Fruit fly (Drosophila melanogaster): Measurements from ENCODE around the gene tnc.
A peak's percentile ranks its signal among the peaks of the same experiment; 100 is the strongest.

Gene tnc

DNA sequence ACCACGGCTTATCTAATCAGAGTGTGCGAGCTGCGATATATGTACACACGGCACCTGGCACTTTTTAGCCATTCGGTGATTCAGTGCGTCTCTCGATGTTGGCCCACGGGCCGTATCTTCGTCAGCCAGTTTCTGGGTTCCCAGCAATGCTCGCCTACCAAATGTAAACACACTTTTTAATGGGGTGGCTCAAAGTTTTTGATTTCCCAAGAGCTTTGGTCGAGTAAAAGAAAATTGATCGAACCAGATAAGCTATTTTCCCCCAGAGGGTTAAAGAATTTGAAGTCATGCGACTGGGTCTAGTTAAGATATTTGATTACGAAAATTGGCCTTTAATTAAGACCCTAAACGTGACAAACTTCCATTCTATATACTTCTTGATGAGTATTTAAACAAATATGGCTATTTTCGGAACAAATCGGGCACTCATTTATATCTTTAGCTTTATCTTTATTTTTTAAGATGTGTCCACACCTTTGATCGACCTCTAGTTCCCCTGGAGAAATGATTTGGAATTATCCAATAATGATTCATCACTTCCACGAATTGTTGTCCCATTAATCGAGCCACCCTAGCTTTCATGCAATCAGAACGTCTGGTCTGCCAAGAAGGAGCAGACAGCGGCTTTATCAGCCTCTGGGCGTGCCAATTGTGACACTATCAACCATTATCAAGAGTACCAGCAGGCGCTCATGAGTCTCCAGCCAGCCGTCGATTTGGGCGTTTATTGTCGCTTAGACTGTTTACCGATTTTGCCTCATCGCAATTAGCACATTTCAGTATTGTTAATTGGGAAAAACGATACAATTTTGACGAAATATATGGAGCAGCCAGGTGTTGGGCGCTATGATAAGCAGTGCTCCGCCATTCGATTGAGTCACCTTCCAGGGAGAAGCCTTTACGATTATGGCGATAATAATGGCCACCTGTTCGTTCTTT lies 43.4 kb downstream of the tnc start (continued):
- TF ChIP-seq BEAF-32 (GFP tag; optimal IDR thresholded peaks at IDR 0.05) (no peak), Ssrp (tag; optimal IDR thresholded peaks at IDR 0.05) (no peak), Xrp1 (GFP tag; IDR thresholded peaks at IDR 0.05) (no peak), CG15269 (tag; optimal IDR thresholded peaks at IDR 0.05) (no peak), ssp (GFP tag; IDR thresholded peaks at IDR 0.05) (no peak), dpn (GFP tag; optimal IDR thresholded peaks at IDR 0.05) (peak in 1 of 2 experiments; percentile 45), CG3838 (GFP tag; optimal IDR thresholded peaks at IDR 0.05) (no peak), CG12104 (GFP tag; optimal IDR thresholded peaks at IDR 0.05) (peak; percentile 24), pnt (GFP tag; optimal IDR thresholded peaks at IDR 0.05) (no peak), NfI (GFP tag; optimal IDR thresholded peaks at IDR 0.05) (no peak), MTF-1 (GFP tag; optimal IDR thresholded peaks at IDR 0.05; ENCODE audit: borderline replicate concordance) (peak; percentile 50), CG1603 (tag; optimal IDR thresholded peaks at IDR 0.05) (no peak), ERR (GFP tag; optimal IDR thresholded peaks at IDR 0.05) (no peak), CG18619 (GFP tag; optimal IDR thresholded peaks at IDR 0.05) (peak; percentile 64), hb (GFP tag; IDR thresholded peaks at IDR 0.05; ENCODE audit: partially characterized antibody) (no peak), CG1529 (GFP tag; optimal IDR thresholded peaks at IDR 0.05) (no peak), CG14860 (GFP tag; IDR thresholded peaks at IDR 0.05; ENCODE audit: partially characterized antibody) (no peak), Hsf (GFP tag; optimal IDR thresholded peaks at IDR 0.05) (peak; percentile 29), Nf-YB (GFP tag; optimal IDR thresholded peaks at IDR 0.05) (peak; percentile 26), CG31388 (GFP tag; optimal IDR thresholded peaks at IDR 0.05) (no peak), bsh (GFP tag; optimal IDR thresholded peaks at IDR 0.05) (no peak), CG10321 (GFP tag; IDR thresholded peaks at IDR 0.05) (no peak), CG17612 (GFP tag; IDR thresholded peaks at IDR 0.05) (no peak), onecut (GFP tag; IDR thresholded peaks at IDR 0.05) (0 out of 2 replicates have a peak, but pooled peaks have one; percentile 6), usp (GFP tag; optimal IDR thresholded peaks at IDR 0.05) (no peak), corto (GFP tag; optimal IDR thresholded peaks at IDR 0.05) (peak; percentile 80), schlank (tag; optimal IDR thresholded peaks at IDR 0.05) (no peak), CG3065 (GFP tag; optimal IDR thresholded peaks at IDR 0.05) (no peak), knrl (GFP tag; IDR thresholded peaks at IDR 0.05; ENCODE audit: partially characterized antibody) (no peak), CG6689 (GFP tag; IDR thresholded peaks at IDR 0.05) (0 out of 2 replicates have a peak, but pooled peaks have one; percentile 28), CG5180 (GFP tag; optimal IDR thresholded peaks at IDR 0.05) (no peak), CG34224 (GFP tag; IDR thresholded peaks at IDR 0.05; ENCODE audit: partially characterized antibody) (no peak), CG8359 (GFP tag; optimal IDR thresholded peaks at IDR 0.05; ENCODE audit: borderline replicate concordance) (no peak), Gsc (GFP tag; IDR thresholded peaks at IDR 0.05) (no peak), inv (GFP tag; IDR thresholded peaks at IDR 0.05; ENCODE audit: partially characterized antibody) (no peak), Hey (tag; optimal IDR thresholded peaks at IDR 0.05) (no peak), z (GFP tag; IDR thresholded peaks at IDR 0.05) (no peak), nerfin-1 (tag; optimal IDR thresholded peaks at IDR 0.05) (peak; percentile 11), Bgb (GFP tag; IDR thresholded peaks at IDR 0.05; ENCODE audit: partially characterized antibody) (0 out of 2 replicates have a peak, but pooled peaks have one; percentile 28), exex (tag; optimal IDR thresholded peaks at IDR 0.05) (peak; percentile 99), CG8089 (GFP tag; optimal IDR thresholded peaks at IDR 0.05) (no peak), CG10565 (GFP tag; optimal IDR thresholded peaks at IDR 0.05) (no peak), CG17568 (GFP tag; optimal IDR thresholded peaks at IDR 0.05) (no peak), CG10366 (GFP tag; IDR thresholded peaks at IDR 0.05) (no peak), Sry-β (GFP tag; optimal IDR thresholded peaks at IDR 0.05) (no peak), ci (GFP tag; IDR thresholded peaks at IDR 0.05) (peak; percentile 40; the same call in 2 of the 3 replicates), CG2129 (GFP tag; IDR thresholded peaks at IDR 0.05; ENCODE audit: partially characterized antibody) (no peak)
